Fruit fly (Drosophila melanogaster) whole organism, embryonic: ENCODE measurements around the gene CG10621.
A peak's percentile ranks its signal among the peaks of the same experiment; 100 is the strongest.

Source experiments
- CG12219 ChIP-seq: fragments of 200-800 bp; sonication (Bioruptor generic); optimal IDR thresholded peaks from 3 replicates; lab custom pipeline; 2018; ENCODE audit warnings: missing biosample characterization, mild to moderate bottlenecking, missing genetic modification characterization
- CG13424 ChIP-seq: fragments of 200-800 bp; sonication (Bioruptor generic); optimal IDR thresholded peaks from 2 replicates; lab custom pipeline; 2019; ENCODE audit warnings: missing biosample characterization, mild to moderate bottlenecking, missing genetic modification characterization, moderate library complexity
- CG14050 ChIP-seq: fragments of 200-800 bp; sonication (Bioruptor generic); IDR thresholded peaks from 3 replicates; pipeline ENCODE4 v1.3.6; 2022; ENCODE audit warnings: missing biosample characterization, missing genetic modification characterization
- CG15696 ChIP-seq: fragments of 200-800 bp; sonication (Bioruptor generic); optimal IDR thresholded peaks from 2 replicates; lab custom pipeline; 2019; ENCODE audit warnings: missing biosample characterization, mild to moderate bottlenecking, missing genetic modification characterization, moderate library complexity
- CG16779 ChIP-seq: fragments of 200-800 bp; sonication (Bioruptor generic); IDR thresholded peaks from 2 replicates; pipeline ENCODE4 v1.3.6; 2022; ENCODE audit warnings: missing biosample characterization, missing genetic modification characterization
- CG16863 ChIP-seq: fragments of 200-800 bp; sonication (Bioruptor generic); optimal IDR thresholded peaks from 3 replicates; lab custom pipeline; 2016; ENCODE audit warnings: missing biosample characterization, missing genetic modification characterization
- CG17612 ChIP-seq: fragments of 200-800 bp; sonication (Bioruptor generic); IDR thresholded peaks from 2 replicates; pipeline ENCODE4 v1.3.6; 2022; ENCODE audit warnings: missing biosample characterization, missing genetic modification characterization
- CG1832 ChIP-seq: fragments of 200-800 bp; sonication (Bioruptor generic); optimal IDR thresholded peaks from 2 replicates; lab custom pipeline; 2017; ENCODE audit warnings: missing biosample characterization, mild to moderate bottlenecking, missing genetic modification characterization, inconsistent platforms
- CG2678 ChIP-seq: fragments of 200-800 bp; sonication (Bioruptor generic); optimal IDR thresholded peaks from 3 replicates; lab custom pipeline; 2019; ENCODE audit warnings: missing biosample characterization, mild to moderate bottlenecking, missing genetic modification characterization, moderate library complexity
- CG3163 ChIP-seq: fragments of 200-800 bp; sonication (Bioruptor generic); optimal IDR thresholded peaks from 3 replicates; lab custom pipeline; 2016; ENCODE audit warnings: missing biosample characterization, missing genetic modification characterization
- CG3281 ChIP-seq: fragments of 200-800 bp; sonication (Bioruptor generic); optimal IDR thresholded peaks from 3 replicates; lab custom pipeline; 2017; ENCODE audit warnings: missing biosample characterization, mild to moderate bottlenecking, missing genetic modification characterization
- CG3407 ChIP-seq: fragments of 200-800 bp; sonication (Bioruptor generic); optimal IDR thresholded peaks from 2 replicates; lab custom pipeline; 2018; ENCODE audit warnings: missing biosample characterization, mild to moderate bottlenecking, missing genetic modification characterization
- CG4328 ChIP-seq: fragments of 200-800 bp; sonication (Bioruptor generic); optimal IDR thresholded peaks from 3 replicates; lab custom pipeline; 2017; ENCODE audit warnings: missing biosample characterization, missing genetic modification reagents, missing genetic modification characterization
- CG4404 ChIP-seq: fragments of 200-800 bp; sonication (Bioruptor generic); IDR thresholded peaks from 2 replicates; pipeline ENCODE4 v1.3.6; 2022; ENCODE audit warnings: missing biosample characterization, missing genetic modification characterization
- CG4617 ChIP-seq: fragments of 200-800 bp; sonication (Bioruptor generic); optimal IDR thresholded peaks from 3 replicates; lab custom pipeline; 2016; ENCODE audit warnings: missing biosample characterization, missing genetic modification characterization, borderline replicate concordance
- CG6254 ChIP-seq: fragments of 200-800 bp; sonication (Bioruptor generic); optimal IDR thresholded peaks from 3 replicates; lab custom pipeline; 2017; ENCODE audit warnings: mild to moderate bottlenecking, missing biosample characterization, missing genetic modification reagents, missing genetic modification characterization
- CG8388 ChIP-seq: fragments of 200-800 bp; sonication (Bioruptor generic); optimal IDR thresholded peaks from 2 replicates; lab custom pipeline; 2019; ENCODE audit warnings: missing biosample characterization, mild to moderate bottlenecking, missing genetic modification characterization, moderate library complexity
- CG8944 ChIP-seq: fragments of 200-800 bp; sonication (Bioruptor generic); optimal IDR thresholded peaks from 3 replicates; lab custom pipeline; 2016; ENCODE audit warnings: missing biosample characterization, missing genetic modification characterization
- CG9797 ChIP-seq: fragments of 200-800 bp; sonication (Bioruptor generic); optimal IDR thresholded peaks from 3 replicates; lab custom pipeline; 2018; ENCODE audit warnings: missing biosample characterization, mild to moderate bottlenecking, missing genetic modification characterization
- Dad ChIP-seq: fragments of 200-800 bp; sonication (Bioruptor generic); optimal IDR thresholded peaks from 3 replicates; lab custom pipeline; 2016; ENCODE audit warnings: missing biosample characterization, missing genetic modification characterization
- Dek ChIP-seq: fragments of 200-800 bp; sonication (Bioruptor generic); optimal IDR thresholded peaks from 3 replicates; lab custom pipeline; 2019; ENCODE audit warnings: missing biosample characterization, mild to moderate bottlenecking, missing genetic modification characterization, moderate library complexity
- Ets97D ChIP-seq: fragments of 200-800 bp; sonication (Bioruptor generic); optimal IDR thresholded peaks from 3 replicates; lab custom pipeline; 2016; ENCODE audit warnings: missing biosample characterization, missing genetic modification characterization
- GATAe ChIP-seq: fragments of 200-800 bp; sonication (Bioruptor generic); conservative IDR thresholded peaks from 2 replicates; pipeline ENCODE4 v1.3.6; 2022; ENCODE audit warnings: missing biosample characterization, missing genetic modification characterization
- HmgZ ChIP-seq: fragments of 200-800 bp; sonication (Bioruptor generic); optimal IDR thresholded peaks from 2 replicates; lab custom pipeline; 2018; ENCODE audit warnings: missing biosample characterization, mild to moderate bottlenecking, missing genetic modification characterization
- Hr51 ChIP-seq, 2 experiments: fragments of 200-800 bp; sonication (Bioruptor generic); optimal IDR thresholded peaks; 2 replicates in 1 of 2; 3 replicates in 1 of 2; lab custom pipeline; 2016 to 2018; ENCODE audit warnings: missing biosample characterization in 2 of 2, missing genetic modification characterization in 2 of 2, mild to moderate bottlenecking in 1 of 2, moderate library complexity in 1 of 2
- Jarid2 ChIP-seq: fragments of 200-800 bp; sonication (Bioruptor generic); optimal IDR thresholded peaks from 3 replicates; lab custom pipeline; 2017; ENCODE audit warnings: mild to moderate bottlenecking, missing biosample characterization, missing genetic modification reagents, missing genetic modification characterization
- NC2β ChIP-seq: fragments of 200-800 bp; sonication (Bioruptor generic); optimal IDR thresholded peaks from 2 replicates; lab custom pipeline; 2016; ENCODE audit warnings: missing biosample characterization, missing genetic modification characterization
- Nf-YB ChIP-seq: fragments of 200-800 bp; sonication (Bioruptor generic); optimal IDR thresholded peaks from 3 replicates; lab custom pipeline; 2019; ENCODE audit warnings: missing biosample characterization, mild to moderate bottlenecking, missing genetic modification characterization, moderate library complexity
- Opbp ChIP-seq: fragments of 200-800 bp; sonication (Bioruptor generic); IDR thresholded peaks from 3 replicates; pipeline ENCODE4 v1.3.6; 2022; ENCODE audit warnings: missing biosample characterization, missing genetic modification characterization; ENCODE audit not compliant: partially characterized antibody
- Pdp1 ChIP-seq, 2 experiments: fragments of 200-800 bp; sonication (Bioruptor generic); optimal IDR thresholded peaks; 3 replicates each; lab custom pipeline; 2016; ENCODE audit warnings: missing biosample characterization in 2 of 2, missing genetic modification characterization in 2 of 2, mild to moderate bottlenecking in 1 of 2, moderate library complexity in 1 of 2
- Scr ChIP-seq: fragments of 200-800 bp; sonication (Bioruptor generic); IDR thresholded peaks from 2 replicates; pipeline ENCODE4 v1.3.6; 2022; ENCODE audit warnings: missing biosample characterization, missing genetic modification characterization; ENCODE audit not compliant: partially characterized antibody
- ab ChIP-seq: fragments of 200-800 bp; sonication (Bioruptor generic); optimal IDR thresholded peaks from 2 replicates; lab custom pipeline; 2016; ENCODE audit warnings: missing biosample characterization, missing genetic modification characterization
- gce ChIP-seq: fragments of 200-800 bp; sonication (Bioruptor generic); IDR thresholded peaks from 3 replicates; pipeline ENCODE4 v1.3.6; 2022; ENCODE audit warnings: missing biosample characterization, missing genetic modification characterization
- gfzf ChIP-seq: fragments of 200-800 bp; sonication (Bioruptor generic); optimal IDR thresholded peaks from 2 replicates; lab custom pipeline; 2016; ENCODE audit warnings: missing biosample characterization, mild to moderate bottlenecking, missing genetic modification characterization, moderate library complexity
- gsb ChIP-seq: fragments of 200-800 bp; sonication (Bioruptor generic); IDR thresholded peaks from 2 replicates; pipeline ENCODE4 v1.3.6; 2022; ENCODE audit warnings: missing biosample characterization, missing genetic modification characterization
- h ChIP-seq: fragments of >200 bp; optimal IDR thresholded peaks from 2 replicates; lab custom pipeline; 2017
- jing ChIP-seq: fragments of 200-800 bp; sonication (Bioruptor generic); optimal IDR thresholded peaks from 2 replicates; lab custom pipeline; 2018; ENCODE audit warnings: missing biosample characterization, mild to moderate bottlenecking, missing genetic modification characterization
- knrl ChIP-seq: fragments of 200-800 bp; sonication (Bioruptor generic); IDR thresholded peaks from 3 replicates; pipeline ENCODE4 v1.3.6; 2022; ENCODE audit warnings: missing biosample characterization, missing genetic modification characterization; ENCODE audit not compliant: partially characterized antibody
- lmd ChIP-seq: fragments of 200-800 bp; sonication (Bioruptor generic); IDR thresholded peaks from 2 replicates; pipeline ENCODE4 v1.3.6; 2022; ENCODE audit warnings: missing biosample characterization, missing genetic modification characterization
- oc ChIP-seq: fragments of 200-800 bp; sonication (Bioruptor generic); optimal IDR thresholded peaks from 2 replicates; lab custom pipeline; 2018; ENCODE audit warnings: missing biosample characterization, mild to moderate bottlenecking, missing genetic modification characterization, moderate library complexity
- org-1 ChIP-seq: fragments of 200-800 bp; sonication (Bioruptor generic); optimal IDR thresholded peaks from 2 replicates; lab custom pipeline; 2017; ENCODE audit warnings: missing biosample characterization, missing genetic modification characterization
- pan ChIP-seq, 4 experiments: fragments of >200 bp in 3 of 4; fragments of 200-800 bp in 1 of 4; sonication (Bioruptor generic) in 1 of 4; optimal IDR thresholded peaks in 3 of 4; IDR thresholded peaks in 1 of 4; 2 replicates each; pipeline versions ENCODE4 v1.3.6 to Lab custom; 2017 to 2022; ENCODE audit warnings: missing biosample characterization in 2 of 4, missing genetic modification characterization in 2 of 4, mixed read lengths in 1 of 4
- pros ChIP-seq: fragments of 200-800 bp; sonication (Bioruptor generic); optimal IDR thresholded peaks from 3 replicates; lab custom pipeline; 2019; ENCODE audit warnings: missing biosample characterization, mild to moderate bottlenecking, missing genetic modification characterization, moderate library complexity
- row ChIP-seq: fragments of 200-800 bp; sonication (Bioruptor generic); IDR thresholded peaks from 3 replicates; pipeline ENCODE4 v1.3.6; 2022; ENCODE audit warnings: missing biosample characterization, missing genetic modification characterization
- scrt ChIP-seq: fragments of 200-800 bp; sonication (Bioruptor generic); optimal IDR thresholded peaks from 2 replicates; lab custom pipeline; 2018; ENCODE audit warnings: missing biosample characterization, mild to moderate bottlenecking, missing genetic modification characterization, moderate library complexity
- sisA ChIP-seq: fragments of 200-800 bp; sonication (Bioruptor generic); IDR thresholded peaks from 2 replicates; pipeline ENCODE4 v1.3.6; 2022; ENCODE audit warnings: missing biosample characterization, missing genetic modification characterization
- sr ChIP-seq: fragments of 200-800 bp; sonication (Bioruptor generic); IDR thresholded peaks from 3 replicates; pipeline ENCODE4 v1.3.6; 2022; ENCODE audit warnings: missing biosample characterization, missing genetic modification characterization
- stc ChIP-seq: fragments of 200-800 bp; sonication (Bioruptor generic); IDR thresholded peaks from 2 replicates; pipeline ENCODE4 v1.3.6; 2022; ENCODE audit warnings: missing biosample characterization, missing genetic modification characterization
- zen2 ChIP-seq: fragments of 200-800 bp; sonication (Bioruptor generic); IDR thresholded peaks from 3 replicates; pipeline ENCODE4 v1.3.6; 2022; ENCODE audit warnings: missing biosample characterization, missing genetic modification characterization; ENCODE audit not compliant: partially characterized antibody

Gene CG10621

dm6 chr2L:18930352-18931122 lies 23.7 kb downstream of the CG10621 start (continued):
- TF ChIP-seq CG3407 (GFP tag; lab: Kevin White, UChicago) (no peak), CG1832 (GFP tag; lab: Kevin White, UChicago) (no peak), org-1 (GFP tag; lab: Kevin White, UChicago) (no peak), Pdp1 (GFP tag; optimal IDR thresholded peaks at IDR 0.05; lab: Kevin White, UChicago) (peak in 1 of 2 experiments; percentile 2), CG14050 (no peak), CG4404 (GFP tag; lab: Robert Waterston, UW) (no peak), HmgZ (tag; lab: Kevin White, UChicago) (no peak), knrl (GFP tag; lab: Robert Waterston, UW) (no peak), CG16863 (peak; percentile 14), CG8388 (GFP tag; lab: Kevin White, UChicago) (peak; percentile 27), oc (tag; lab: Kevin White, UChicago) (peak; percentile 66), sisA (GFP tag; lab: Robert Waterston, UW) (no peak), gfzf (GFP tag; lab: Kevin White, UChicago) (no peak), CG15696 (tag; lab: Kevin White, UChicago) (peak; percentile 57), Ets97D (GFP tag; lab: Kevin White, UChicago) (no peak), CG6254 (GFP tag; lab: Kevin White, UChicago) (no peak), stc (GFP tag; lab: Robert Waterston, UW) (no peak), lmd (GFP tag; lab: Robert Waterston, UW) (no peak), CG4617 (GFP tag; lab: Kevin White, UChicago) (no peak), scrt (GFP tag; lab: Kevin White, UChicago) (no peak), pan (optimal IDR thresholded peaks at IDR 0.05; lab: Kevin White, UChicago) (no peak), pan (GFP tag; optimal IDR thresholded peaks at IDR 0.05 in 1 of 2, IDR thresholded peaks at IDR 0.05 in 1 of 2) (no peak), CG8944 (GFP tag; lab: Kevin White, UChicago) (no peak), Nf-YB (GFP tag; lab: Kevin White, UChicago) (no peak), row (GFP tag; lab: Robert Waterston, UW) (peak; percentile 28; the same call in 1 of the 3 replicates), jing (GFP tag; lab: Kevin White, UChicago) (no peak), pros (GFP tag; lab: Kevin White, UChicago) (peak; percentile 73), CG16779 (GFP tag; lab: Robert Waterston, UW) (no peak), CG9797 (GFP tag; lab: Kevin White, UChicago) (no peak), gsb (GFP tag; lab: Robert Waterston, UW) (no peak), gce (GFP tag; lab: Robert Waterston, UW) (no peak), sr (GFP tag; lab: Robert Waterston, UW) (no peak), Dad (GFP tag; lab: Kevin White, UChicago) (no peak), zen2 (no peak), Hr51 (GFP tag; optimal IDR thresholded peaks at IDR 0.05; lab: Kevin White, UChicago) (no peak), CG2678 (no peak), Opbp (GFP tag; lab: Robert Waterston, UW) (no peak), CG4328 (GFP tag; lab: Kevin White, UChicago) (no peak), CG12219 (GFP tag; lab: Kevin White, UChicago) (peak; percentile 15), Jarid2 (GFP tag; lab: Kevin White, UChicago) (no peak), CG3281 (GFP tag; lab: Kevin White, UChicago) (no peak), Scr (no peak), h (no peak), CG3163 (GFP tag; lab: Kevin White, UChicago) (no peak), CG17612 (GFP tag; lab: Robert Waterston, UW) (no peak), GATAe (GFP tag; lab: Robert Waterston, UW) (no peak), CG13424 (tag; lab: Kevin White, UChicago) (peak; percentile 28), ab (no peak), NC2β (GFP tag; lab: Kevin White, UChicago) (no peak), Dek (no peak)
